Fruit fly (Drosophila melanogaster) S2 (cell line): ENCODE measurements around the gene Mybbp1A.

Experiments
- CG8478 ChIP-seq: fragments of >200 bp; optimal IDR thresholded peaks from 2 replicates; lab custom pipeline; 2018
- CTCF ChIP-seq, 2 experiments: fragments of >200 bp; optimal IDR thresholded peaks; 2 replicates each; lab custom pipeline; 2018

DNA sequence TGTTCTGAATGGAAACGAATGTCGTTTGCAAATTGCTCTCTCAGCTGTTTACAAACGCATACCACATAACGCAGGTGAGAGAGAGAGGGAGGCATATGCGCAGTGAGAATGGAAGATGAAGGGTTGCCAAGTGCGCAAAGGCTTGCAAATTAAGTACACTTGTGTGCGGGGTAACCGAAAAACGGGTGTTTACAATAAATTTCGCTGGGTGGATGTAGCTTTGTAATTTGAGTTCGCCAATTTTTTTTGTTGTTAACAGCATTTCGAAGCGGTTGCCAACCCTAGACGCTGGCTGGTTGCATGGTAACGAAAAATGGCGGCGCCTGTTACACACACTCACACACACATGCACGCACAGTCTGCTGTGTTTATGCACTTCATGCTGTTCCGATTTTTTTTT is 25.4 kb downstream of the Mybbp1A start:
- TF ChIP-seq CG8478 (lab: Kevin White, UChicago) (no peak), CTCF (optimal IDR thresholded peaks at IDR 0.05; lab: Kevin White, UChicago) (no peak)
